Worm (Caenorhabditis elegans): ENCODE data around the gene eral-1.

eral-1 gene

DNA sequence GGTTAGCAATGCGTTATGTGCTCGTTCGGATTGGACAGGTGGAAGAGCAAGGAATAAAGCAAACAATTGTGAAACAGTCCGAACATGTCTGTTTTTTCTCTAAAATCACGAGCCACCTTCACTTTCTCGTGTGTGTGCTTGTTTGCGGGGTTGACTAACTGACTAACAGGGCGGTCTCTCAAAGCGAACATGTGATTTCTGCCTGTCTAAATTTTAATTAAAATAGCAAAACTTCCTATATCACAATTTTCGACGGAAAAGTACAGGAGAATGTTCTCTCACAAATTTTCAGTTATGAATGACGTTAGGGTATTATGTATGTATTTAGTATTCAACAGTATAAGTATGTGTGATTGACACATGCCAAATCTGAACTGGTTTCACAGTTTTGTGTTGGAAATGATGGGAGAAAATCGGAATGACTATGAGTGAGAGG lies 32.4 kb upstream of the eral-1 start (continued):
- TF ChIP-seq B0336.3 (GFP tag; IDR thresholded peaks at IDR 0.05) (0 out of 2 replicates have a peak, but pooled peaks have one; percentile 25), C06A6.2 (GFP tag; conservative IDR thresholded peaks at IDR 0.05) (no peak), ceh-91 (GFP tag; IDR thresholded peaks at IDR 0.05) (no peak), sdz-38 (tag; optimal IDR thresholded peaks at IDR 0.05) (no peak), ama-1 (optimal IDR thresholded peaks at IDR 0.05) (no peak), ama-1 (GFP tag; optimal IDR thresholded peaks at IDR 0.05) (no peak), snpc-1.3 (tag; optimal IDR thresholded peaks at IDR 0.05; ENCODE audit: insufficient read depth) (no peak), T26A5.8 (tag; optimal IDR thresholded peaks at IDR 0.05) (no peak), madf-3 (GFP tag; IDR thresholded peaks at IDR 0.05) (no peak), unc-130 (GFP tag; optimal IDR thresholded peaks at IDR 0.05) (no peak), hlh-26 (GFP tag; conservative IDR thresholded peaks at IDR 0.05) (no peak), ztf-18 (tag; optimal IDR thresholded peaks at IDR 0.05) (peak; percentile 1), zim-3 (tag; optimal IDR thresholded peaks at IDR 0.05) (no peak), lin-35 (GFP tag; optimal IDR thresholded peaks at IDR 0.05) (no peak), hlh-12 (tag; optimal IDR thresholded peaks at IDR 0.05) (no peak), nhr-120 (GFP tag; IDR thresholded peaks at IDR 0.05) (no peak), lin-54 (GFP tag; optimal IDR thresholded peaks at IDR 0.05) (no peak), rcor-1 (GFP tag; IDR thresholded peaks at IDR 0.05) (no peak), unc-62 (GFP tag; optimal IDR thresholded peaks at IDR 0.05) (peak; percentile 96), efl-1 (GFP tag; optimal IDR thresholded peaks at IDR 0.05) (no peak), B0019.2 (GFP tag; conservative IDR thresholded peaks at IDR 0.05) (no peak), nhr-27 (tag; optimal IDR thresholded peaks at IDR 0.05) (no peak), Y53G8AR.9 (GFP tag; conservative IDR thresholded peaks at IDR 0.05) (0 out of 2 replicates have a peak, but pooled peaks have one; percentile 46), F57A8.1 (GFP tag; optimal IDR thresholded peaks at IDR 0.05) (no peak), nhr-179 (tag; optimal IDR thresholded peaks at IDR 0.05) (no peak), B0035.1 (tag; optimal IDR thresholded peaks at IDR 0.05) (no peak), hsf-1 (GFP tag; IDR thresholded peaks at IDR 0.05) (no peak), D2030.7 (GFP tag; IDR thresholded peaks at IDR 0.05) (no peak), ztf-3 (GFP tag; optimal IDR thresholded peaks at IDR 0.05) (no peak), rpc-1 (optimal IDR thresholded peaks at IDR 0.05) (no peak), rpc-1 (tag; optimal IDR thresholded peaks at IDR 0.05) (no peak), Y79H2A.3 (GFP tag; conservative IDR thresholded peaks at IDR 0.05) (no peak), madf-8 (GFP tag; conservative IDR thresholded peaks at IDR 0.05) (no peak), atf-7 (tag; optimal IDR thresholded peaks at IDR 0.05) (peak; percentile 48), let-607 (tag; optimal IDR thresholded peaks at IDR 0.05) (peak; percentile 95 to 97), nhr-80 (tag; optimal IDR thresholded peaks at IDR 0.05) (peak; percentile 92), F55B11.4 (tag; optimal IDR thresholded peaks at IDR 0.05; ENCODE audit: borderline replicate concordance, insufficient read depth) (no peak), attf-3 (GFP tag; conservative IDR thresholded peaks at IDR 0.05) (no peak), mel-28 (tag; optimal IDR thresholded peaks at IDR 0.05; ENCODE audit: borderline replicate concordance) (no peak), ceh-40 (GFP tag; IDR thresholded peaks at IDR 0.05) (no peak), lin-26 (GFP tag; IDR thresholded peaks at IDR 0.05) (no peak), xnd-1 (tag; optimal IDR thresholded peaks at IDR 0.05) (no peak), fkh-3 (tag; optimal IDR thresholded peaks at IDR 0.05) (no peak), aptf-2 (GFP tag; conservative IDR thresholded peaks at IDR 0.05) (no peak), ceh-100 (GFP tag; IDR thresholded peaks at IDR 0.05) (no peak), nfya-1 (tag; optimal IDR thresholded peaks at IDR 0.05; ENCODE audit: borderline replicate concordance, insufficient read depth) (no peak), die-1 (tag; optimal IDR thresholded peaks at IDR 0.05) (no peak), ccch-3 (GFP tag; optimal IDR thresholded peaks at IDR 0.05) (no peak), bed-2 (GFP tag; IDR thresholded peaks at IDR 0.05) (no peak), aptf-3 (GFP tag; IDR thresholded peaks at IDR 0.05) (no peak)

Measured in whole organism, young adult.